Fruit fly (Drosophila melanogaster) whole organism, embryonic: ENCODE results near the gene mRpL16.
A peak's percentile ranks its signal among the peaks of the same experiment; 100 is the strongest.

ENCODE experiments used
- Adf1 ChIP-seq: fragments of 200-800 bp; sonication (Bioruptor generic); IDR thresholded peaks from 2 replicates; pipeline ENCODE4 v1.3.6; 2022; ENCODE audit warnings: missing biosample characterization, missing genetic modification characterization
- B-H1 ChIP-seq: fragments of 200-800 bp; sonication (Bioruptor generic); IDR thresholded peaks from 3 replicates; pipeline ENCODE4 v1.3.6; 2022; ENCODE audit warnings: missing biosample characterization, missing genetic modification characterization
- CG10543 ChIP-seq: fragments of 200-800 bp; sonication (Bioruptor generic); optimal IDR thresholded peaks from 3 replicates; lab custom pipeline; 2017; ENCODE audit warnings: missing biosample characterization, mild to moderate bottlenecking, missing genetic modification characterization, moderate library complexity
- CG11085 ChIP-seq: fragments of 200-800 bp; sonication (Bioruptor generic); IDR thresholded peaks from 2 replicates; pipeline ENCODE4 v1.3.6; 2022; ENCODE audit warnings: missing biosample characterization, missing genetic modification characterization
- CG11247 ChIP-seq: fragments of 200-800 bp; sonication (Bioruptor generic); IDR thresholded peaks from 2 replicates; pipeline ENCODE4 v1.3.6; 2022; ENCODE audit warnings: missing biosample characterization, missing genetic modification characterization
- CG11504 ChIP-seq: fragments of 200-800 bp; sonication (Bioruptor generic); optimal IDR thresholded peaks from 3 replicates; lab custom pipeline; 2019; ENCODE audit warnings: missing biosample characterization, mild to moderate bottlenecking, missing genetic modification characterization, moderate library complexity
- CG12236 ChIP-seq: fragments of 200-800 bp; sonication (Bioruptor generic); optimal IDR thresholded peaks from 2 replicates; lab custom pipeline; 2016; ENCODE audit warnings: missing biosample characterization, missing genetic modification characterization
- CG12769 ChIP-seq: fragments of 200-800 bp; sonication (Bioruptor generic); optimal IDR thresholded peaks from 2 replicates; lab custom pipeline; 2019; ENCODE audit warnings: missing biosample characterization, mild to moderate bottlenecking, missing genetic modification characterization, moderate library complexity
- CG1529 ChIP-seq: fragments of 200-800 bp; sonication (Bioruptor generic); optimal IDR thresholded peaks from 3 replicates; lab custom pipeline; 2018; ENCODE audit warnings: missing biosample characterization, missing genetic modification characterization
- CG16863 ChIP-seq: fragments of 200-800 bp; sonication (Bioruptor generic); optimal IDR thresholded peaks from 3 replicates; lab custom pipeline; 2016; ENCODE audit warnings: missing biosample characterization, missing genetic modification characterization
- CG18476 ChIP-seq: fragments of 200-800 bp; sonication (Bioruptor generic); optimal IDR thresholded peaks from 2 replicates; lab custom pipeline; 2016; ENCODE audit warnings: missing biosample characterization, mild to moderate bottlenecking, missing genetic modification characterization
- CG2875 ChIP-seq: fragments of 200-800 bp; sonication (Bioruptor generic); optimal IDR thresholded peaks from 2 replicates; lab custom pipeline; 2017; ENCODE audit warnings: missing biosample characterization, mild to moderate bottlenecking, missing genetic modification characterization, missing genetic modification reagents
- CG3163 ChIP-seq: fragments of 200-800 bp; sonication (Bioruptor generic); optimal IDR thresholded peaks from 3 replicates; lab custom pipeline; 2016; ENCODE audit warnings: missing biosample characterization, missing genetic modification characterization
- CG4424 ChIP-seq: fragments of 200-800 bp; sonication (Bioruptor generic); optimal IDR thresholded peaks from 3 replicates; lab custom pipeline; 2016; ENCODE audit warnings: missing biosample characterization, missing genetic modification characterization
- CG5953 ChIP-seq: fragments of 200-800 bp; sonication (Bioruptor generic); IDR thresholded peaks from 2 replicates; pipeline ENCODE4 v1.3.6; 2022; ENCODE audit warnings: missing biosample characterization, missing genetic modification characterization
- CG6683 ChIP-seq: fragments of 200-800 bp; sonication (Bioruptor generic); optimal IDR thresholded peaks from 2 replicates; lab custom pipeline; 2017; ENCODE audit warnings: missing biosample characterization, mild to moderate bottlenecking, missing genetic modification characterization, missing genetic modification reagents
- CG6791 ChIP-seq: fragments of 200-800 bp; sonication (Bioruptor generic); IDR thresholded peaks from 3 replicates; pipeline ENCODE4 v1.3.6; 2022; ENCODE audit warnings: missing biosample characterization, missing genetic modification characterization; ENCODE audit not compliant: partially characterized antibody
- CG8944 ChIP-seq: fragments of 200-800 bp; sonication (Bioruptor generic); optimal IDR thresholded peaks from 3 replicates; lab custom pipeline; 2016; ENCODE audit warnings: missing biosample characterization, missing genetic modification characterization
- CG9437 ChIP-seq: fragments of 200-800 bp; sonication (Bioruptor generic); optimal IDR thresholded peaks from 2 replicates; lab custom pipeline; 2018; ENCODE audit warnings: missing biosample characterization, mild to moderate bottlenecking, missing genetic modification characterization
- CTCF ChIP-seq: fragments of 200-800 bp; sonication (Bioruptor generic); optimal IDR thresholded peaks from 2 replicates; lab custom pipeline; 2017; ENCODE audit warnings: missing biosample characterization, mild to moderate bottlenecking, missing genetic modification characterization, moderate library complexity
- Chrac-16 ChIP-seq: fragments of 200-800 bp; sonication (Bioruptor generic); optimal IDR thresholded peaks from 3 replicates; lab custom pipeline; 2016; ENCODE audit warnings: missing biosample characterization, missing genetic modification characterization
- Dp ChIP-seq: fragments of 200-800 bp; sonication (Bioruptor generic); optimal IDR thresholded peaks from 2 replicates; lab custom pipeline; 2018; ENCODE audit warnings: missing biosample characterization, mild to moderate bottlenecking, missing genetic modification characterization, moderate library complexity
- Ets65A ChIP-seq: fragments of 200-800 bp; sonication (Bioruptor generic); peaks from one replicate; lab custom pipeline; 2016; ENCODE audit warnings: missing biosample characterization, missing genetic modification characterization
- Fer2 ChIP-seq: fragments of 200-800 bp; sonication (Bioruptor generic); optimal IDR thresholded peaks from 2 replicates; lab custom pipeline; 2018; ENCODE audit warnings: missing biosample characterization, mild to moderate bottlenecking, missing genetic modification characterization, moderate library complexity
- HLH4C ChIP-seq: fragments of 200-800 bp; sonication (Bioruptor generic); IDR thresholded peaks from 3 replicates; pipeline ENCODE4 v1.3.6; 2022; ENCODE audit warnings: missing biosample characterization, missing genetic modification characterization; ENCODE audit not compliant: partially characterized antibody
- Hr3 ChIP-seq: fragments of 200-800 bp; sonication (Bioruptor generic); optimal IDR thresholded peaks from 3 replicates; lab custom pipeline; 2016; ENCODE audit warnings: missing biosample characterization, missing genetic modification characterization
- Lhr ChIP-seq: fragments of 200-800 bp; sonication (Bioruptor generic); optimal IDR thresholded peaks from 3 replicates; lab custom pipeline; 2017; ENCODE audit warnings: mild to moderate bottlenecking, missing biosample characterization, missing genetic modification reagents, missing genetic modification characterization
- NFAT ChIP-seq: fragments of 200-800 bp; sonication (Bioruptor generic); IDR thresholded peaks from 2 replicates; pipeline ENCODE4 v1.3.6; 2022; ENCODE audit warnings: missing biosample characterization, missing genetic modification characterization
- Sin3A ChIP-seq: fragments of >200 bp; optimal IDR thresholded peaks from 2 replicates; lab custom pipeline; 2018
- Six4 ChIP-seq: fragments of 200-800 bp; sonication (Bioruptor generic); optimal IDR thresholded peaks from 2 replicates; lab custom pipeline; 2016; ENCODE audit warnings: missing biosample characterization, missing genetic modification characterization
- Sox102F ChIP-seq: fragments of 200-800 bp; sonication (Bioruptor generic); optimal IDR thresholded peaks from 2 replicates; lab custom pipeline; 2018; ENCODE audit warnings: missing biosample characterization, mild to moderate bottlenecking, missing genetic modification characterization, moderate library complexity
- Sry-β ChIP-seq: fragments of 200-800 bp; sonication (Bioruptor generic); optimal IDR thresholded peaks from 2 replicates; lab custom pipeline; 2018; ENCODE audit warnings: missing biosample characterization, mild to moderate bottlenecking, missing genetic modification characterization, moderate library complexity
- Sry-δ ChIP-seq: fragments of 200-800 bp; sonication (Bioruptor generic); optimal IDR thresholded peaks from 2 replicates; lab custom pipeline; 2016; ENCODE audit warnings: missing biosample characterization, missing genetic modification characterization
- TFAM ChIP-seq: fragments of 200-800 bp; sonication (Bioruptor generic); optimal IDR thresholded peaks from 2 replicates; lab custom pipeline; 2017; ENCODE audit warnings: missing biosample characterization, missing genetic modification characterization, inconsistent platforms
- chinmo ChIP-seq: fragments of 200-800 bp; sonication (Bioruptor generic); IDR thresholded peaks from 4 replicates; pipeline ENCODE4 v1.3.6; 2022; ENCODE audit warnings: missing biosample characterization, missing genetic modification characterization; ENCODE audit not compliant: partially characterized antibody
- croc ChIP-seq: fragments of 200-800 bp; sonication (Bioruptor generic); conservative IDR thresholded peaks from 3 replicates; pipeline ENCODE4 v1.3.6; 2022; ENCODE audit warnings: missing biosample characterization, missing genetic modification characterization
- dm ChIP-seq: fragments of 200-800 bp; sonication (Bioruptor generic); optimal IDR thresholded peaks from 3 replicates; lab custom pipeline; 2016; ENCODE audit warnings: missing biosample characterization, missing genetic modification characterization
- dmrt11E ChIP-seq: fragments of 200-800 bp; sonication (Bioruptor generic); optimal IDR thresholded peaks from 3 replicates; lab custom pipeline; 2018; ENCODE audit warnings: missing biosample characterization, mild to moderate bottlenecking, missing genetic modification characterization, moderate library complexity
- fd3F ChIP-seq: fragments of 200-800 bp; sonication (Bioruptor generic); optimal IDR thresholded peaks from 2 replicates; lab custom pipeline; 2018; ENCODE audit warnings: missing biosample characterization, mild to moderate bottlenecking, missing genetic modification characterization, moderate library complexity
- fd64A ChIP-seq: fragments of 200-800 bp; sonication (Bioruptor generic); optimal IDR thresholded peaks from 3 replicates; lab custom pipeline; 2018; ENCODE audit warnings: missing biosample characterization, mild to moderate bottlenecking, missing genetic modification characterization
- gce ChIP-seq: fragments of 200-800 bp; sonication (Bioruptor generic); IDR thresholded peaks from 3 replicates; pipeline ENCODE4 v1.3.6; 2022; ENCODE audit warnings: missing biosample characterization, missing genetic modification characterization
- ham ChIP-seq: fragments of 200-800 bp; sonication (Bioruptor generic); IDR thresholded peaks from 2 replicates; pipeline ENCODE4 v1.3.6; 2022; ENCODE audit warnings: missing biosample characterization, missing genetic modification characterization
- knrl ChIP-seq: fragments of 200-800 bp; sonication (Bioruptor generic); IDR thresholded peaks from 3 replicates; pipeline ENCODE4 v1.3.6; 2022; ENCODE audit warnings: missing biosample characterization, missing genetic modification characterization; ENCODE audit not compliant: partially characterized antibody
- oc ChIP-seq: fragments of 200-800 bp; sonication (Bioruptor generic); optimal IDR thresholded peaks from 2 replicates; lab custom pipeline; 2018; ENCODE audit warnings: missing biosample characterization, mild to moderate bottlenecking, missing genetic modification characterization, moderate library complexity
- row ChIP-seq: fragments of 200-800 bp; sonication (Bioruptor generic); IDR thresholded peaks from 3 replicates; pipeline ENCODE4 v1.3.6; 2022; ENCODE audit warnings: missing biosample characterization, missing genetic modification characterization
- sd ChIP-seq: fragments of 200-800 bp; sonication (Bioruptor generic); optimal IDR thresholded peaks from 3 replicates; lab custom pipeline; 2018; ENCODE audit warnings: missing biosample characterization, mild to moderate bottlenecking, missing genetic modification characterization, moderate library complexity
- sens-2 ChIP-seq: fragments of 200-800 bp; sonication (Bioruptor generic); IDR thresholded peaks from 2 replicates; pipeline ENCODE4 v1.3.6; 2022; ENCODE audit warnings: missing biosample characterization, missing genetic modification characterization
- slou ChIP-seq: fragments of 200-800 bp; sonication (Bioruptor generic); optimal IDR thresholded peaks from 3 replicates; lab custom pipeline; 2016; ENCODE audit warnings: missing biosample characterization, missing genetic modification characterization
- sqz ChIP-seq: fragments of 200-800 bp; sonication (Bioruptor generic); optimal IDR thresholded peaks from 3 replicates; lab custom pipeline; 2018; ENCODE audit warnings: missing biosample characterization, mild to moderate bottlenecking, missing genetic modification characterization
- stwl ChIP-seq: fragments of 200-800 bp; sonication (Bioruptor generic); optimal IDR thresholded peaks from 3 replicates; lab custom pipeline; 2018; ENCODE audit warnings: missing biosample characterization, mild to moderate bottlenecking, missing genetic modification characterization, moderate library complexity
- sug ChIP-seq: fragments of 200-800 bp; optimal IDR thresholded peaks from 2 replicates; lab custom pipeline; 2019; ENCODE audit warnings: missing biosample characterization, mild to moderate bottlenecking, missing genetic modification characterization, moderate library complexity
- wor ChIP-seq: fragments of 200-800 bp; sonication (Bioruptor generic); IDR thresholded peaks from 2 replicates; pipeline ENCODE4 v1.3.6; 2022; ENCODE audit warnings: missing biosample characterization, missing genetic modification characterization
- zen2 ChIP-seq: fragments of 200-800 bp; sonication (Bioruptor generic); IDR thresholded peaks from 3 replicates; pipeline ENCODE4 v1.3.6; 2022; ENCODE audit warnings: missing biosample characterization, missing genetic modification characterization; ENCODE audit not compliant: partially characterized antibody

The mRpL16 gene

dm6 chrX:1865673-1866072 lies 24.4 kb upstream of the mRpL16 start, which contains the start of the genes Gcna and MED18 (continued):
- TF ChIP-seq CG8944 (GFP tag; lab: Kevin White, UChicago) (no peak), row (GFP tag; lab: Robert Waterston, UW) (no peak), chinmo (GFP tag; lab: Robert Waterston, UW) (no peak), gce (no peak), knrl (GFP tag; lab: Robert Waterston, UW) (no peak), CTCF (no peak), ham (GFP tag; lab: Robert Waterston, UW) (no peak), Chrac-16 (GFP tag; lab: Kevin White, UChicago) (no peak), Sin3A (lab: Kevin White, UChicago) (no peak), CG6791 (GFP tag; lab: Robert Waterston, UW) (peak; percentile 46; the same call in 1 of the 3 replicates), sens-2 (GFP tag; lab: Robert Waterston, UW) (no peak), Dp (GFP tag; lab: Kevin White, UChicago) (peak; percentile 71), CG2875 (GFP tag; lab: Kevin White, UChicago) (no peak), CG3163 (GFP tag; lab: Kevin White, UChicago) (no peak), Lhr (GFP tag; lab: Kevin White, UChicago) (no peak), CG6683 (GFP tag; lab: Kevin White, UChicago) (no peak), sd (tag; lab: Kevin White, UChicago) (no peak), CG9437 (GFP tag; lab: Kevin White, UChicago) (no peak), wor (GFP tag; lab: Robert Waterston, UW) (no peak), sqz (no peak), NFAT (GFP tag; lab: Robert Waterston, UW) (no peak), CG4424 (GFP tag; lab: Kevin White, UChicago) (no peak), Six4 (no peak), CG5953 (no peak), Sry-δ (GFP tag; lab: Kevin White, UChicago) (peak; percentile 30), slou (GFP tag; lab: Kevin White, UChicago) (no peak), Hr3 (GFP tag; lab: Kevin White, UChicago) (no peak), CG18476 (GFP tag; lab: Kevin White, UChicago) (no peak), fd64A (GFP tag; lab: Kevin White, UChicago) (no peak), Sox102F (GFP tag; lab: Kevin White, UChicago) (no peak), CG11085 (no peak), HLH4C (GFP tag; lab: Robert Waterston, UW) (peak; percentile 31; the same call in 1 of the 3 replicates), Sry-β (GFP tag; lab: Kevin White, UChicago) (peak; percentile 90), sug (no peak), Adf1 (GFP tag; lab: Robert Waterston, UW) (no peak), CG10543 (GFP tag; lab: Kevin White, UChicago) (no peak), CG12236 (no peak), CG11247 (no peak), CG16863 (no peak), Fer2 (tag; lab: Kevin White, UChicago) (no peak), CG1529 (GFP tag; lab: Kevin White, UChicago) (no peak), TFAM (GFP tag; lab: Kevin White, UChicago) (no peak), croc (GFP tag; lab: Robert Waterston, UW) (no peak), oc (tag; lab: Kevin White, UChicago) (no peak), dm (GFP tag; lab: Kevin White, UChicago) (no peak), CG11504 (tag; lab: Kevin White, UChicago) (no peak), zen2 (GFP tag; lab: Robert Waterston, UW) (0 out of 3 replicates have a peak, but pooled peaks have one; percentile 22), Ets65A (GFP tag; lab: Kevin White, UChicago) (no peak), stwl (tag; lab: Kevin White, UChicago) (peak; percentile 12), CG12769 (no peak), dmrt11E (tag; lab: Kevin White, UChicago) (no peak), B-H1 (no peak), fd3F (GFP tag; lab: Kevin White, UChicago) (no peak)
